Worm (Caenorhabditis elegans) whole organism, L4/young adult: ENCODE results near the gene F07G6.10.
"Not testable (repeated sequence)": the region's sequence is repeated elsewhere in the genome, so short reads cannot be mapped to it uniquely, and the experiment has no call there.

Source experiments
- W03F9.2 ChIP-seq: fragments of 150-350 bp; optimal IDR thresholded peaks from 2 replicates; lab custom pipeline; 2014; ENCODE audit warnings: missing biosample characterization, missing genetic modification characterization
- dao-5 ChIP-seq: sonication (generic microtip); optimal IDR thresholded peaks from 2 replicates; lab custom pipeline; 2016; ENCODE audit warnings: missing genotype, missing genetic modification characterization, moderate library complexity, missing compliant biosample characterization
- him-1 ChIP-seq: sonication (generic microtip); optimal IDR thresholded peaks from 2 replicates; lab custom pipeline; 2016; ENCODE audit warnings: missing genotype, missing genetic modification reagents, missing genetic modification characterization, missing compliant biosample characterization

F07G6.10 gene

DNA sequence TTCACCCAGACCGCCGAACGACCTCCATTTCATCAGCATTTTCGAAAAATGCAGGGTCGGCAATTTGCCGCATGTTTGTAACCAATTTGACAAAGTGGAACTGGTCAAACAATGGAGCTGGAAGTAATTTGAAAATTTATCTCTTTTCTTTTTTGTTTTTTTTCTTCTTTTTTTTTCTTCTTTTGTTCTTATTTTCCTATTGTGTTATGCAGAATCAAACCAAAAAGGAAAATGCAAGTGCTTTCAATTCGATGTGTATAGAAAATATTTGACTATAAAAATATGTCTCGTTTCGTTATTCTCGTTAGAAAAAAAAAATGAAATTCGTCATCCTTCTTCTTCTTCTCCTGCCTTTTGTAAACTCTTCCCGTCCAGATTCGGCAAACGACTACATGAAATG lies at the start of gene F07G6.10:
TSS of gene F07G6.10 (plus strand) at position 301 of the 400 bp plus-strand sequence.
- no peak for TF ChIP-seq W03F9.2 (tag; lab: Kevin White, UChicago)
- no peak for TF ChIP-seq him-1 (tag; lab: Kevin White, UChicago)
- TF ChIP-seq dao-5 (tag; lab: Kevin White, UChicago): no peak

DNA sequence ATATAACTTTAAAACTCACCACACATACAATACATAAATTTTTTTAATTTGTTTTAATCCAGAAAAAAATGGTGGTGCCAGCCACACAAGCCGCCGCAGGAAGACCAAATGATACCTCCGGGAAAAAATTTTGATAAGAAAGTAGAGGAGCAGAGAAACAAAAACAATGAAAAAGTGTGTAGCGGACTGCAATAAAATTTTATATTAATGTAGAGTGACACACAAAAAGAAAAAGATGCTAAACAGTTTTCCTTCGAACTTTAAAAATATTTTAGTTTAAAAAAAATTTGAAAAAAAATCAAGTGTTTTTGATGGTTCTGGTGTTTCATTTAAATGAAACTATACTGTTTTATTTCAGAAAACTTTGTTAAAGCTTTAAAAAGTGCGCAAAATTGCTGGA lies 47.7 kb upstream of the F07G6.10 start, which contains the start of gene C36C9.12:
TSS of gene C36C9.12 (minus strand) at position 101 of the 400 bp plus-strand sequence.
- TF ChIP-seq dao-5, him-1, W03F9.2 (tag; lab: Kevin White, UChicago): not testable (repeated sequence)

DNA sequence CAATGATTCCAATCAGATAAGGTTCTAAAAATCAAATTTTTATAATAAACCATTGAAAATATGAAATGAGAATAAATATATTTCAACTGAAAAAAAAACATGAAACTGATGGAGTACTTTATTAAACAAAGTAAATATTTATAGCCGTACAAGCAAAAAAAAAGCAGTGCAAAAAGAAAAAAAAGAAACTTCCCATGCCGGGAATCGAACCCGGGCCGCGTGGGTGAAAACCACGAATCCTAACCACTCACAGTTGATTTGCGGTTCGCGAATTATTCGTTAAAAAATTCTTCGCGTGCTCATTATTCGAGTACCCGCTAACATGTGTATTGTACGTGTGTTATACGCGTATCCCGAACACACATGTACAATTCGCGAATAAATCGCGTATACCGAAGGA lies 46.8 kb upstream of the F07G6.10 start, which contains the start of gene C36C9.6:
TSS of gene C36C9.6 (minus strand) at position 101 of the 400 bp plus-strand sequence.
- not testable (repeated sequence) for TF ChIP-seq dao-5, W03F9.2, him-1 (tag; lab: Kevin White, UChicago)

DNA sequence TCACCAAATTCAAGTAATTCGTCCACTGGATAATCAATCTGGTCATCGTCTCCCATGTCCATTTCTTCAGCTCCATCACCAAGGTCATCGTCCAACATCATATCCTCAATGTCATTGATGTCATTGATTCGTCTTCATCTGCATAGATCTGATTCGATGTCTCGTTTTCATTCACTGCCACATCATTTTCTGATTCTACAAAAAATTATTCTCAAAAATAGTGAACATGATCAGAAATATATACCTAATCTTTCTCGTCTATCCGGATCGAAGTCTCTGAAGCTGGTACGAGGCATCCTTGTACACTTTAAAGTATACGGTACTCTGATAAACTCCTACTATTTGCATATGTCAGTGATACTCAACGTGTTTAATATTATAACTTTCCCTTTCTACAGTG lies 40.8 kb upstream of the F07G6.10 start, which contains the start of gene C36C9.4:
TSS of gene C36C9.4 (minus strand) at position 101 of the 400 bp plus-strand sequence.
- TF ChIP-seq W03F9.2, him-1, dao-5 (tag; lab: Kevin White, UChicago): not testable (repeated sequence)

- TF ChIP-seq dao-5 (tag; lab: Kevin White, UChicago): no peak
- TF ChIP-seq him-1 (tag; lab: Kevin White, UChicago): no peak
- no peak for TF ChIP-seq W03F9.2 (tag; lab: Kevin White, UChicago)
Observed at ce11 chrX:1698476-1698875, 39.2 kb upstream of the F07G6.10 start.

DNA sequence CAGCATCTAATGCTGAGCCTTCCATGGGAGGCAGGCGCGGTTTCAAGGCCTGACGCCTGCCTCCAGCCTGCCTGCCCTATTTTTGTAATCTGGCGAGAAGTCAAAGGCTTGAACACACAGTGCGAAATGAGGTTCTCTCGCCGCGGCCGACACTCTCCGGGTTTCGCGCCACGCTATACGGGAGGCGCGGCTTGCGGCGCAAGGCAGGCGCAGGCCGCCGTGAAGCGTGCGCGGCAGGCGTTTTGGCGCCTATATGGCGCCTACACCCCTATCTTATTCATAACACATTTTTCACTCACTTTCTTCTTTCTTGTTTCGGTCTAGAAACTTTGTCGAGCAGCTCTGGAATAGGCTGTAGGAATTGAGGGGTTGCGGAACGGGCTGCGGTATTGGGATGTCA lies 34.7 kb upstream of the F07G6.10 start:
- TF ChIP-seq him-1 (tag; lab: Kevin White, UChicago) (no peak), dao-5 (tag; lab: Kevin White, UChicago) (no peak), W03F9.2 (tag; lab: Kevin White, UChicago) (no peak)

DNA sequence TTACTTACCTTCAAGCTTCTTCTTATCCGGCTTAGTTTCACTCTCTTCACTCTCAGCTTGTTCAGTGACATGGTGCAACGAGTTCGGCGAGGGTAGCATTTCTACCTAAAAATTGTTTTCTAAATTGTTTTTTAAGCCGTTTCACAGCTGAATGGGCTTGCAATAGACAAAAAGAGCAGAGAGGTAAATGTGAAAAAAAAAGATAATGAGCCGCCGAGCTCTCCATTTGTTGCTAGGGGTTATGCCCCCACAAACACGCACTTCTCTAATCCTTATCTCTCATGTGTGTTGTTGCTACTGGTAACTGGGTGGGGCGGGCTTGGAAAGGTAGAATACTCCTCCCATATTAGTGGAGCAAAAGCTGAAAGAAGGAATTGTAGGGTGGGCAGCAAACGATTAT lies 33.9 kb upstream of the F07G6.10 start, which contains the start of gene C36C9.5:
TSS of gene C36C9.5 (minus strand) at position 101 of the 400 bp plus-strand sequence.
- TF ChIP-seq W03F9.2 (tag; lab: Kevin White, UChicago) (no peak), dao-5 (tag; lab: Kevin White, UChicago) (no peak), him-1 (tag; lab: Kevin White, UChicago) (no peak)

DNA sequence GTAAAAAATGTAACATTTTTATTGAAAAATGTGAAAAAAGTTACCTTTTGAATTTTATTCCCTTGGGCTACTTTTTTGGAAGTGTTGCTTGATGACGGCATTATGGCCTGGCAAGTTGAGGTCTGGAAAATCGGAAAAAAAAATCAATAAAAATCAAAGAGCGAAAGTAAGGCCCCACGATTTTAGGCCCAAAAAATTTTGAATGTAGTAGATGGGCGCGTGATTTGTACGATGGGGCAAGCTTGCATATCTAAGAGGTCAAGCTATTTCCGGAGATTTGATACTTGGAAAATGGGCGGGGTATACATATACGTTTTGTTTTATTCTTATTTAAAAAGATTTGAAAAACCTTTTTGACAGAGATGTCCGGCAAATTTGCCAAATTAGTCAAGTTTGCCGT lies 31.2 kb upstream of the F07G6.10 start, which contains the start of gene F07G6.5:
TSS of gene F07G6.5 (minus strand) at position 101 of the 400 bp plus-strand sequence.
- TF ChIP-seq dao-5 (tag; lab: Kevin White, UChicago) (no peak), him-1 (tag; lab: Kevin White, UChicago) (no peak), W03F9.2 (tag; lab: Kevin White, UChicago) (no peak)

DNA sequence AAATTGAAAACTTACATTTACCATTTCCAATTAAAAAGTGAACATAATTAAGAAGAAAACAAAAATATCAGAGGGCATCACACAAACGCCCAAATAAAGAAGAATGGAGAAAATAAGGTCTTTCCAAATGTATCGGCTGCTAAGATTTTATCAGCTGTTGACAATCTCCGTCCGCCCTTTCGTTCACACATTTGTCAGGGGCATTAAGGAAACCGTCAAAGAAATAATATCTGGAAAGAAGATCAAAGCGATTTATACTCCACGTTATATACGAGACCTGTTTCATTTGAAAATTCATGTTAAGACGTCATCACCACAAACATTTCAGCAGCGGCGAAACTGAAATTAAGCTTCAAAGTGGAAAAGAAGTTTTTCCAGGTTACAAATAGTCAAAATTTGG lies 25.2 kb upstream of the F07G6.10 start, which contains the start of gene fbxa-52:
TSS of gene fbxa-52 (minus strand) at position 101 of the 400 bp plus-strand sequence.
- no peak for TF ChIP-seq dao-5 (tag; lab: Kevin White, UChicago)
- TF ChIP-seq W03F9.2 (tag; lab: Kevin White, UChicago): no peak
- no peak for TF ChIP-seq him-1 (tag; lab: Kevin White, UChicago)

DNA sequence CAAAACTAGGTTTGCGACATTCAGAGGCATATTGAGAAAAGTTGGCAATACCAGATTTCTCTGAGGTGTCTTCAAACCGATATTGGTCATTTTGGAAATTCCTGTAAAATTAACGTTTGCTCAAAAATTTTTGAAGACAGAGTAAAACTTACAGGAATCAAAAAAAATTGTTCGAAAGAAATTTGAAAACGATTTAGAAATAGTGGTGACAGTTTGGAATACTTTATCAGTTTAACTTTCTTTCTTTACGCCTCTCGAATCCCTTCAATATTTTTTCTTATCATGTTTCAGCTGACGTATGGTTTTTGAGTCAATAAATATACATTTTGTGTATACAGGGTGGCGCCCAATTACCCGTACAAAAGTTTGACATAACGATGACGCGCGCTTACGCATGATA lies 19.2 kb upstream of the F07G6.10 start, which contains the start of gene fbxa-53:
TSS of gene fbxa-53 (minus strand) at position 101 of the 400 bp plus-strand sequence.
- no peak for TF ChIP-seq W03F9.2 (tag; lab: Kevin White, UChicago)
- TF ChIP-seq dao-5 (tag; lab: Kevin White, UChicago): no peak
- TF ChIP-seq him-1 (tag; lab: Kevin White, UChicago): no peak

DNA sequence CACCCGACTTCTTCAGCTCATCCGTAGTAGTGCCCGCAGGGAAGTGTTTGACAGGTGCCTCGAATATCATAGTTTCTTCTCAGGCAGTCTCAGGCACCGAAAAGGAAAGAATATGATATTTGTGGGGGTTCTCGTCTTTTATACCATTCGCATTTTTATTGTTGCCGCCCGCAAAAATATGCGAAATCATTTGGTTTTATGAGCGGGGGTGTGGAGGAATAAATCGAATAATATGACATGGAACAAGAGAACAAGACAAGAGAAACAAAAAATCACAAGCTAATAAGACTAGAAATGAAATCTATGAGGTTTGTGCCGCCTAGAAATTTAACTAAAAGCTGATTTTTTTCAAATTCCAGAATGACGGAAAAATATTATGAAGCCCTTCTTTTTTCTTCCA lies 17.3 kb upstream of the F07G6.10 start, which contains the start of gene F07G6.8:
TSS of gene F07G6.8 (minus strand) at position 101 of the 400 bp plus-strand sequence.
- TF ChIP-seq him-1 (tag; lab: Kevin White, UChicago): no peak
- TF ChIP-seq W03F9.2 (tag; lab: Kevin White, UChicago): no peak
- TF ChIP-seq dao-5 (tag; lab: Kevin White, UChicago): no peak

DNA sequence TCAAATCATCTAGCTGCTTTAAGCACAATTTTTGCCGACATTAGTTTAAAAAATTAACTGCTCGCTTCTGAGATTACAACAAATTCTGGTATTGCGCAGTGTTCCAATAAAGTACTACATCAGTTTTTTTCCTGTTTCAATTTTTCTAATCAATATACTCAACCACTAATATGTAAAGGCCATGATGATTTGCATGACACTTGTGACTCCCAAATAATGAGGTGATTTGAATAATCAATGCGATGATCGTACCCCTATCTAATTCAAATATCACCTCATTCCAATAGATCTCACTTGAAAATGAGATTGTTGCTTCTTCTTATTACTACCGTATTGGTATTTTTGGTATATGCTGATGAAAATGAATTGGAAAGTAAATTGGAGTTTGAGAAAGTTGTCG lies 10.7 kb upstream of the F07G6.10 start, which contains the start of gene F07G6.2:
TSS of gene F07G6.2 (plus strand) at position 301 of the 400 bp plus-strand sequence.
- TF ChIP-seq dao-5 (tag; lab: Kevin White, UChicago) (no peak), him-1 (tag; lab: Kevin White, UChicago) (no peak), W03F9.2 (tag; lab: Kevin White, UChicago) (no peak)

- TF ChIP-seq him-1 (tag; lab: Kevin White, UChicago) (no peak), W03F9.2 (tag; lab: Kevin White, UChicago) (no peak), dao-5 (tag; lab: Kevin White, UChicago) (no peak)
Observed at ce11 chrX:1729558-1729957, 8.1 kb upstream of the F07G6.10 start, which contains the start of gene dgn-3. Gene dgn-3 (plus strand): TSS chrX:1729858.
